Worm (Caenorhabditis elegans): ENCODE data around the gene F38A5.2.

DNA sequence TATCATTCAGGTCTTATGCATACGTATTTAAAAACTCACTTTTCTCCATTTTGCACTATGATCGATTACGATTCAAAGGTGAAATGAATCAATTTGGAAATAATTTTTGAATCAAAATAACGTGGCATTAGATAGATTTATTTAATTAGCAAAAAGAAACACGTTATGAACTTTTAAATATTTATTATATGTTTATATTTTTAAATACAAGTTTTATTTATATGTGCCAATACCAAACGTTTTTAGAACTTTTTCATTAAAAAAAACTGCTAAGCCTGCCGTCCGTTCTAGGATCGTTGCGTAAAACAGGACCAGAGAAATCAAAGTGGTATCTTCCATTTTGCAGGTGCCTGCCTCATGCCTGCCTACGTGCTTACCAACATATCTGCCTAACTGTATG lies 12.1 kb upstream of the F38A5.2 start, which contains the start of gene F38A5.6:
- no peak for TF ChIP-seq nhr-12 (tag; optimal IDR thresholded peaks at IDR 0.05)
- no peak for TF ChIP-seq lin-35 (GFP tag; optimal IDR thresholded peaks at IDR 0.05)
- TF ChIP-seq ama-1 (optimal IDR thresholded peaks at IDR 0.05), result no peak
- TF ChIP-seq alr-1 (tag; optimal IDR thresholded peaks at IDR 0.05; ENCODE audit: borderline replicate concordance), result no peak
- no peak for TF ChIP-seq fos-1 (tag; optimal IDR thresholded peaks at IDR 0.05)
- no peak for TF ChIP-seq nhr-19 (GFP tag; conservative IDR thresholded peaks at IDR 0.05)
- no peak for TF ChIP-seq lin-13 (GFP tag; optimal IDR thresholded peaks at IDR 0.05)
- TF ChIP-seq snpc-4 (tag; optimal IDR thresholded peaks at IDR 0.05), result no peak
- no peak for TF ChIP-seq isw-1 (GFP tag; IDR thresholded peaks at IDR 0.05)
- TF ChIP-seq ztf-4 (tag; optimal IDR thresholded peaks at IDR 0.05), result no peak
- TF ChIP-seq nhr-77 (tag; optimal IDR thresholded peaks at IDR 0.05), result no peak
- TF ChIP-seq nhr-20 (tag; optimal IDR thresholded peaks at IDR 0.05), result no peak
- TF ChIP-seq nhr-90 (tag; optimal IDR thresholded peaks at IDR 0.05; ENCODE audit: poor library complexity), result no peak
- TF ChIP-seq aly-2 (tag; optimal IDR thresholded peaks at IDR 0.05), result no peak

Data from whole organism, L1 larva.